Fruit fly (Drosophila melanogaster): Measurements from ENCODE around the gene Sxl.

Gene Sxl

DNA sequence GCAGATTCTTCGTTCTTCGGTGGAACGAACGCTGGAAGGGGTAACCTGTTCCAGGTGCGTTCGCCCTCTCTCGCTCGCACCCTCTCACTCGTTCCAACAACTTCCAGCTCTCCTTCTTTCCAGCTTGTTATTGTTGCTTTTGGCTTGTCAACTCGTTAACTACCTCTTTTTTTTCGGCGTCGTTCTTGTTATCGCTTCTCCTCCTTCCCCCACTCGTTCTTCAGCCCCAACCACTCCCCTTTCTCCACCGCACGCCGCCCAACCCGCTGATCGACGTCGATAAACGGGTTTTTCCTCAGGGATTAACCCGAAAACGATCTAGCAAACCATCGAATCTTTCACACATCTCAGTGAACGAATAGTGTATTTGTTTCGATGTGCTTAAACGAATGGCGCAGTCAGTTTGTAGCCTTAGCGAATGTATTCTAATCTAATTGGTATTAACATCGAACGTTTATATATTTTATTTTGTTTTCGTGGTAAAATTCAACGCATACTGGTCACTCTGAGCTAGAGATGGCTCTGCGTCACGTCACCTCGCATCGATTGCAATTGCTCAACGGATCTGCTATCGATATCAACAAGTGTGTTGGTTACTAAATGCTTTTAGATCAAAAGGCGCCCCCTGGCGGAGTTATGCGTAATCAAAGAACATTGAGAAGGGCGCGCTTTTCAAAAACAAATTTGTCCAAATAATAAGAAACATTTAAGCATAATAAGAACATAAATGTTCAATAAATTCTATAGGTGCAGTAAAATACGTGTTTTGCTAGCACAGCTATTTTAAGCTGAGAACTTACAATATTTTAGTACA is 12.1 kb upstream of the Sxl start, which contains the start of gene fz4 (continued):
- no peak for TF ChIP-seq run (tag; optimal IDR thresholded peaks at IDR 0.05)
- TF ChIP-seq Deaf1 (tag; optimal IDR thresholded peaks at IDR 0.05): peak; percentile 35
- no peak for TF ChIP-seq ssp (GFP tag; IDR thresholded peaks at IDR 0.05)
- no peak for TF ChIP-seq CG31388 (GFP tag; optimal IDR thresholded peaks at IDR 0.05)
- TF ChIP-seq wek (GFP tag; optimal IDR thresholded peaks at IDR 0.05): no peak
- no peak for TF ChIP-seq D (optimal IDR thresholded peaks at IDR 0.05)
- TF ChIP-seq D (GFP tag; optimal IDR thresholded peaks at IDR 0.05): no peak
- no peak for TF ChIP-seq Ravus (GFP tag; IDR thresholded peaks at IDR 0.05)
- TF ChIP-seq Ssrp (tag; optimal IDR thresholded peaks at IDR 0.05): no peak
- TF ChIP-seq NFAT (GFP tag; IDR thresholded peaks at IDR 0.05): no peak
- TF ChIP-seq CG31224 (GFP tag; IDR thresholded peaks at IDR 0.05): no peak
- TF ChIP-seq sr (GFP tag; IDR thresholded peaks at IDR 0.05): no peak
- peak; percentile 63 for TF ChIP-seq gfzf (GFP tag; optimal IDR thresholded peaks at IDR 0.05)
- TF ChIP-seq disco-r (GFP tag; optimal IDR thresholded peaks at IDR 0.05): no peak
- TF ChIP-seq CG30020 (tag; optimal IDR thresholded peaks at IDR 0.05): no peak
- TF ChIP-seq Rx (GFP tag; IDR thresholded peaks at IDR 0.05): no peak
- TF ChIP-seq Myb (GFP tag; optimal IDR thresholded peaks at IDR 0.05): peak; percentile 22
- TF ChIP-seq Mad (GFP tag; optimal IDR thresholded peaks at IDR 0.05): no peak
- no peak for TF ChIP-seq cwo (GFP tag; optimal IDR thresholded peaks at IDR 0.05)
- no peak for TF ChIP-seq CG10274 (GFP tag; optimal IDR thresholded peaks at IDR 0.05)
- TF ChIP-seq ac (GFP tag; optimal IDR thresholded peaks at IDR 0.05): no peak
- no peak for TF ChIP-seq CG12942 (GFP tag; optimal IDR thresholded peaks at IDR 0.05)
- TF ChIP-seq CG7372 (GFP tag; IDR thresholded peaks at IDR 0.05): no peak
- TF ChIP-seq CG1233 (GFP tag; optimal IDR thresholded peaks at IDR 0.05): no peak
- TF ChIP-seq slp2 (GFP tag; optimal IDR thresholded peaks at IDR 0.05): no peak
- TF ChIP-seq CG7271 (tag; optimal IDR thresholded peaks at IDR 0.05): no peak
- TF ChIP-seq pfk (GFP tag; optimal IDR thresholded peaks at IDR 0.05): no peak
- no peak for TF ChIP-seq maf-S (GFP tag; optimal IDR thresholded peaks at IDR 0.05)
- no peak for TF ChIP-seq gcm2 (GFP tag; optimal IDR thresholded peaks at IDR 0.05)
- TF ChIP-seq CG3995 (GFP tag; optimal IDR thresholded peaks at IDR 0.05): no peak
- TF ChIP-seq tap (tag; optimal IDR thresholded peaks at IDR 0.05): no peak
- TF ChIP-seq stc (GFP tag; IDR thresholded peaks at IDR 0.05): no peak
- TF ChIP-seq CG9437 (GFP tag; optimal IDR thresholded peaks at IDR 0.05): peak; percentile 63
- TF ChIP-seq CG6854 (GFP tag; optimal IDR thresholded peaks at IDR 0.05): no peak
- no peak for TF ChIP-seq Stat92E (GFP tag; optimal IDR thresholded peaks at IDR 0.05)
- TF ChIP-seq eyg (GFP tag; optimal IDR thresholded peaks at IDR 0.05): no peak
- no peak for TF ChIP-seq Nf-YA (GFP tag; IDR thresholded peaks at IDR 0.05)
- no peak for TF ChIP-seq CkIIα-i1 (GFP tag; IDR thresholded peaks at IDR 0.05)
- TF ChIP-seq CG34224 (GFP tag; IDR thresholded peaks at IDR 0.05; ENCODE audit: partially characterized antibody): peak; percentile 73
- no peak for TF ChIP-seq otp (GFP tag; IDR thresholded peaks at IDR 0.05)
- no peak for TF ChIP-seq CG3838 (GFP tag; optimal IDR thresholded peaks at IDR 0.05)
- TF ChIP-seq CG2199 (GFP tag; IDR thresholded peaks at IDR 0.05): no peak
- TF ChIP-seq Gsc (GFP tag; IDR thresholded peaks at IDR 0.05): no peak
- TF ChIP-seq CG9727 (GFP tag; optimal IDR thresholded peaks at IDR 0.05): no peak
- TF ChIP-seq Dek (tag; optimal IDR thresholded peaks at IDR 0.05): no peak
- no peak for TF ChIP-seq wdn (GFP tag; IDR thresholded peaks at IDR 0.05)
- no peak for TF ChIP-seq CG6175 (GFP tag; IDR thresholded peaks at IDR 0.05)
- TF ChIP-seq Doc2 (GFP tag; IDR thresholded peaks at IDR 0.05): no peak
- TF ChIP-seq emc (GFP tag; optimal IDR thresholded peaks at IDR 0.05): no peak
- no peak for TF ChIP-seq Xrp1 (GFP tag; IDR thresholded peaks at IDR 0.05)
- TF ChIP-seq zfh1 (GFP tag; IDR thresholded peaks at IDR 0.05): no peak
- no peak for TF ChIP-seq dysf (GFP tag; IDR thresholded peaks at IDR 0.05)
